Fruit fly (Drosophila melanogaster): Measurements from ENCODE around the gene CG12992.

CG12992 gene

dm6 chrX:17588565-17588964, at the start of gene CG12992:
CG12992 (plus strand) TSS chrX:17588865.
- TF ChIP-seq gl (tag; optimal IDR thresholded peaks at IDR 0.05) = no peak
- no peak for TF ChIP-seq Pif1B (GFP tag; optimal IDR thresholded peaks at IDR 0.05)
- no peak for TF ChIP-seq rn (GFP tag; IDR thresholded peaks at IDR 0.05)
- TF ChIP-seq CG8159 (tag; optimal IDR thresholded peaks at IDR 0.05) = no peak
- TF ChIP-seq CG8301 (tag; optimal IDR thresholded peaks at IDR 0.05) = no peak
- no peak for TF ChIP-seq CG34367 (tag; optimal IDR thresholded peaks at IDR 0.05)

- TF ChIP-seq Snoo (tag; optimal IDR thresholded peaks at IDR 0.05) (peak; percentile 35), CG34367 (tag; optimal IDR thresholded peaks at IDR 0.05) (peak; percentile 71), fd96Ca (GFP tag; IDR thresholded peaks at IDR 0.05) (0 out of 3 replicates have a peak, but pooled peaks have one; percentile 27), EcR (GFP tag; optimal IDR thresholded peaks at IDR 0.05) (no peak), D1 (tag; optimal IDR thresholded peaks at IDR 0.05) (peak; percentile 26), CG4496 (GFP tag; IDR thresholded peaks at IDR 0.05) (no peak), Ets98B (GFP tag; IDR thresholded peaks at IDR 0.05) (no peak), CG17806 (tag; optimal IDR thresholded peaks at IDR 0.05) (peak; percentile 75), CG8159 (tag; optimal IDR thresholded peaks at IDR 0.05) (peak; percentile 77), Pif1B (GFP tag; optimal IDR thresholded peaks at IDR 0.05) (peak; percentile 71), CG10348 (GFP tag; IDR thresholded peaks at IDR 0.05) (no peak), CG14655 (GFP tag; optimal IDR thresholded peaks at IDR 0.05) (peak; percentile 19), CG8301 (tag; optimal IDR thresholded peaks at IDR 0.05) (peak; percentile 17), CG32121 (GFP tag; IDR thresholded peaks at IDR 0.05) (no peak), Pif1A (GFP tag; optimal IDR thresholded peaks at IDR 0.05) (peak; percentile 73), CG12605 (GFP tag; IDR thresholded peaks at IDR 0.05) (0 out of 2 replicates have a peak, but pooled peaks have one; percentile 30), CG13204 (GFP tag; optimal IDR thresholded peaks at IDR 0.05) (no peak), CG15710 (tag; optimal IDR thresholded peaks at IDR 0.05) (peak; percentile 71), CG9948 (tag; optimal IDR thresholded peaks at IDR 0.05) (peak; percentile 67), rn (GFP tag; IDR thresholded peaks at IDR 0.05) (0 out of 2 replicates have a peak, but pooled peaks have one; percentile 32), gl (tag; optimal IDR thresholded peaks at IDR 0.05) (peak; percentile 48)
Measured at dm6 chrX:17542729-17543128, 45.9 kb upstream of the CG12992 start.

- TF ChIP-seq fd96Ca (GFP tag; IDR thresholded peaks at IDR 0.05) (peak; percentile 58; the same call in 2 of the 3 replicates), D1 (tag; optimal IDR thresholded peaks at IDR 0.05) (no peak), CG17806 (tag; optimal IDR thresholded peaks at IDR 0.05) (peak; percentile 80), Pif1B (GFP tag; optimal IDR thresholded peaks at IDR 0.05) (peak; percentile 41), CG34367 (tag; optimal IDR thresholded peaks at IDR 0.05) (peak; percentile 87), Ets98B (GFP tag; IDR thresholded peaks at IDR 0.05) (peak; percentile 75), CG15710 (tag; optimal IDR thresholded peaks at IDR 0.05) (peak; percentile 79), CG8159 (tag; optimal IDR thresholded peaks at IDR 0.05) (peak; percentile 79), rn (GFP tag; IDR thresholded peaks at IDR 0.05) (peak; percentile 52), CG4496 (GFP tag; IDR thresholded peaks at IDR 0.05) (peak; percentile 76), CG14655 (GFP tag; optimal IDR thresholded peaks at IDR 0.05) (peak; percentile 78), CG8301 (tag; optimal IDR thresholded peaks at IDR 0.05) (peak; percentile 73), Pif1A (GFP tag; optimal IDR thresholded peaks at IDR 0.05) (peak; percentile 68), EcR (GFP tag; optimal IDR thresholded peaks at IDR 0.05) (no peak), gl (tag; optimal IDR thresholded peaks at IDR 0.05) (peak; percentile 17), CG13204 (GFP tag; optimal IDR thresholded peaks at IDR 0.05) (peak; percentile 30), CG12605 (GFP tag; IDR thresholded peaks at IDR 0.05) (peak; percentile 63), CG32121 (GFP tag; IDR thresholded peaks at IDR 0.05) (peak; percentile 44; the same call in 1 of the 2 replicates), Snoo (tag; optimal IDR thresholded peaks at IDR 0.05) (peak; percentile 45), CG9948 (tag; optimal IDR thresholded peaks at IDR 0.05) (peak; percentile 78), CG10348 (GFP tag; IDR thresholded peaks at IDR 0.05) (no peak)
Measured at dm6 chrX:17543324-17543723, 45.3 kb upstream of the CG12992 start.

dm6 chrX:17544409-17544808, 44.3 kb upstream of the CG12992 start:
- TF ChIP-seq CG15710 (tag; optimal IDR thresholded peaks at IDR 0.05) = no peak
- TF ChIP-seq rn (GFP tag; IDR thresholded peaks at IDR 0.05) = no peak
- no peak for TF ChIP-seq CG12605 (GFP tag; IDR thresholded peaks at IDR 0.05)
- no peak for TF ChIP-seq CG17806 (tag; optimal IDR thresholded peaks at IDR 0.05)
- TF ChIP-seq fd96Ca (GFP tag; IDR thresholded peaks at IDR 0.05) = 0 out of 3 replicates have a peak, but pooled peaks have one; percentile 35
- peak; percentile 44 for TF ChIP-seq CG14655 (GFP tag; optimal IDR thresholded peaks at IDR 0.05)
- TF ChIP-seq Snoo (tag; optimal IDR thresholded peaks at IDR 0.05) = no peak
- TF ChIP-seq Pif1B (GFP tag; optimal IDR thresholded peaks at IDR 0.05) = no peak
- TF ChIP-seq CG9948 (tag; optimal IDR thresholded peaks at IDR 0.05) = no peak
- no peak for TF ChIP-seq D1 (tag; optimal IDR thresholded peaks at IDR 0.05)
- no peak for TF ChIP-seq CG10348 (GFP tag; IDR thresholded peaks at IDR 0.05)
- TF ChIP-seq gl (tag; optimal IDR thresholded peaks at IDR 0.05) = no peak
- peak; percentile 32 for TF ChIP-seq CG8301 (tag; optimal IDR thresholded peaks at IDR 0.05)
- TF ChIP-seq CG32121 (GFP tag; IDR thresholded peaks at IDR 0.05) = 0 out of 2 replicates have a peak, but pooled peaks have one; percentile 11
- TF ChIP-seq CG4496 (GFP tag; IDR thresholded peaks at IDR 0.05) = peak; percentile 71; the same call in 2 of the 3 replicates
- no peak for TF ChIP-seq CG8159 (tag; optimal IDR thresholded peaks at IDR 0.05)
- TF ChIP-seq Pif1A (GFP tag; optimal IDR thresholded peaks at IDR 0.05) = peak; percentile 11
- TF ChIP-seq CG34367 (tag; optimal IDR thresholded peaks at IDR 0.05) = no peak
- TF ChIP-seq CG13204 (GFP tag; optimal IDR thresholded peaks at IDR 0.05) = no peak
- peak; percentile 22; the same call in 1 of the 2 replicates for TF ChIP-seq Ets98B (GFP tag; IDR thresholded peaks at IDR 0.05)
- no peak for TF ChIP-seq EcR (GFP tag; optimal IDR thresholded peaks at IDR 0.05)

- TF ChIP-seq Snoo (tag; optimal IDR thresholded peaks at IDR 0.05) (peak; percentile 41), CG10348 (GFP tag; IDR thresholded peaks at IDR 0.05) (no peak), CG14655 (GFP tag; optimal IDR thresholded peaks at IDR 0.05) (peak; percentile 4), CG8159 (tag; optimal IDR thresholded peaks at IDR 0.05) (peak; percentile 35)
Measured at dm6 chrX:17545580-17545979, 43.1 kb upstream of the CG12992 start.

dm6 chrX:17550307-17550706, 38.4 kb upstream of the CG12992 start:
- TF ChIP-seq CG14655 (GFP tag; optimal IDR thresholded peaks at IDR 0.05) = peak; percentile 29
- no peak for TF ChIP-seq CG8301 (tag; optimal IDR thresholded peaks at IDR 0.05)
- TF ChIP-seq CG15710 (tag; optimal IDR thresholded peaks at IDR 0.05) = peak; percentile 42
- TF ChIP-seq CG17806 (tag; optimal IDR thresholded peaks at IDR 0.05) = peak; percentile 28
- peak; percentile 47 for TF ChIP-seq CG9948 (tag; optimal IDR thresholded peaks at IDR 0.05)
- TF ChIP-seq CG8159 (tag; optimal IDR thresholded peaks at IDR 0.05) = peak; percentile 44
- TF ChIP-seq CG32121 (GFP tag; IDR thresholded peaks at IDR 0.05) = no peak

Measured in whole organism, pupa.